Fruit fly (Drosophila melanogaster): ENCODE measurements around the gene Ets65A.
A peak's percentile ranks its signal among the peaks of the same experiment; 100 is the strongest.

Ets65A gene

dm6 chr3L:6071454-6072189 is 25.8 kb upstream of the Ets65A start, which contains the start of gene CG6602 (continued):
- TF ChIP-seq CG4360 (GFP tag; IDR thresholded peaks at IDR 0.05) (no peak), CG17802 (tag; optimal IDR thresholded peaks at IDR 0.05) (peak; percentile 73), CG17359 (tag; optimal IDR thresholded peaks at IDR 0.05) (peak; percentile 76), Ravus (GFP tag; IDR thresholded peaks at IDR 0.05) (peak; percentile 18; the same call in 1 of the 2 replicates), nau (GFP tag; optimal IDR thresholded peaks at IDR 0.05) (no peak), sqz (GFP tag; optimal IDR thresholded peaks at IDR 0.05) (no peak), kay (GFP tag; optimal IDR thresholded peaks at IDR 0.05) (no peak), CG2199 (GFP tag; IDR thresholded peaks at IDR 0.05) (peak; percentile 57; the same call in 2 of the 3 replicates), NFAT (GFP tag; IDR thresholded peaks at IDR 0.05) (peak; percentile 87), Ada2b (GFP tag; IDR thresholded peaks at IDR 0.05) (peak; percentile 62; the same call in 1 of the 2 replicates), bcd (GFP tag; optimal IDR thresholded peaks at IDR 0.05) (peak; percentile 87), CG12155 (GFP tag; optimal IDR thresholded peaks at IDR 0.05) (peak; percentile 29), CG16863 (GFP tag; optimal IDR thresholded peaks at IDR 0.05) (no peak), Gsc (GFP tag; IDR thresholded peaks at IDR 0.05) (no peak), CG1603 (tag; optimal IDR thresholded peaks at IDR 0.05) (peak; percentile 64), CG4328 (GFP tag; optimal IDR thresholded peaks at IDR 0.05) (peak; percentile 77), CG13894 (tag; optimal IDR thresholded peaks at IDR 0.05) (peak; percentile 37), CG18619 (GFP tag; optimal IDR thresholded peaks at IDR 0.05) (peak; percentile 73), CG6689 (GFP tag; IDR thresholded peaks at IDR 0.05) (no peak), CG7357 (GFP tag; IDR thresholded peaks at IDR 0.05) (0 out of 3 replicates have a peak, but pooled peaks have one; percentile 43), mirr (GFP tag; optimal IDR thresholded peaks at IDR 0.05) (peak; percentile 70), CG14710 (tag; optimal IDR thresholded peaks at IDR 0.05) (peak; percentile 75), scrt (GFP tag; optimal IDR thresholded peaks at IDR 0.05) (peak; percentile 67), oc (tag; optimal IDR thresholded peaks at IDR 0.05) (no peak), CG15479 (GFP tag; optimal IDR thresholded peaks at IDR 0.05) (no peak), cg (GFP tag; optimal IDR thresholded peaks at IDR 0.05) (no peak), CG8765 (GFP tag; IDR thresholded peaks at IDR 0.05) (no peak), CG18476 (GFP tag; optimal IDR thresholded peaks at IDR 0.05) (peak; percentile 39), CG4404 (GFP tag; IDR thresholded peaks at IDR 0.05) (0 out of 2 replicates have a peak, but pooled peaks have one; percentile 38), Doc2 (GFP tag; IDR thresholded peaks at IDR 0.05) (no peak), CG33213 (GFP tag; optimal IDR thresholded peaks at IDR 0.05) (peak; percentile 64), ab (GFP tag; optimal IDR thresholded peaks at IDR 0.05) (no peak), Dfd (GFP tag; optimal IDR thresholded peaks at IDR 0.05) (no peak), wdn (GFP tag; IDR thresholded peaks at IDR 0.05) (peak; percentile 9; the same call in 1 of the 2 replicates), CG16815 (GFP tag; optimal IDR thresholded peaks at IDR 0.05) (peak; percentile 35), CG34376 (GFP tag; optimal IDR thresholded peaks at IDR 0.05) (peak; percentile 59), CG32532 (GFP tag; IDR thresholded peaks at IDR 0.05) (peak; percentile 87), tgo (GFP tag; IDR thresholded peaks at IDR 0.05) (peak; percentile 77), ro (GFP tag; IDR thresholded peaks at IDR 0.05) (peak; percentile 23; the same call in 1 of the 2 replicates), Nf-YC (tag; optimal IDR thresholded peaks at IDR 0.05) (no peak), CG9817 (tag; optimal IDR thresholded peaks at IDR 0.05) (peak; percentile 80), Deaf1 (tag; optimal IDR thresholded peaks at IDR 0.05) (no peak), CG10274 (GFP tag; optimal IDR thresholded peaks at IDR 0.05) (peak; percentile 67), run (tag; optimal IDR thresholded peaks at IDR 0.05) (no peak), CG9437 (GFP tag; optimal IDR thresholded peaks at IDR 0.05) (peak; percentile 29), sna (GFP tag; IDR thresholded peaks at IDR 0.05; ENCODE audit: partially characterized antibody) (no peak), CG8388 (GFP tag; optimal IDR thresholded peaks at IDR 0.05) (peak; percentile 32), NC2α (GFP tag; optimal IDR thresholded peaks at IDR 0.05) (no peak), CG11398 (GFP tag; optimal IDR thresholded peaks at IDR 0.05) (no peak)
